Fruit fly (Drosophila melanogaster): Measurements from ENCODE around the gene Or65b.

Gene Or65b

dm6 chr3L:6309726-6310125 lies 15.7 kb upstream of the Or65b start:
- TF ChIP-seq CG12605 (GFP tag; IDR thresholded peaks at IDR 0.05): no peak
- no peak for TF ChIP-seq CG17806 (tag; optimal IDR thresholded peaks at IDR 0.05)
- TF ChIP-seq rn (GFP tag; IDR thresholded peaks at IDR 0.05): no peak
- no peak for TF ChIP-seq CG15710 (tag; optimal IDR thresholded peaks at IDR 0.05)
- no peak for TF ChIP-seq CG32121 (GFP tag; IDR thresholded peaks at IDR 0.05)
- TF ChIP-seq CG8159 (tag; optimal IDR thresholded peaks at IDR 0.05): no peak
- no peak for TF ChIP-seq EcR (GFP tag; optimal IDR thresholded peaks at IDR 0.05)
- TF ChIP-seq Pif1B (GFP tag; optimal IDR thresholded peaks at IDR 0.05): no peak
- TF ChIP-seq fd96Ca (GFP tag; IDR thresholded peaks at IDR 0.05): no peak
- no peak for TF ChIP-seq CG8301 (tag; optimal IDR thresholded peaks at IDR 0.05)

DNA sequence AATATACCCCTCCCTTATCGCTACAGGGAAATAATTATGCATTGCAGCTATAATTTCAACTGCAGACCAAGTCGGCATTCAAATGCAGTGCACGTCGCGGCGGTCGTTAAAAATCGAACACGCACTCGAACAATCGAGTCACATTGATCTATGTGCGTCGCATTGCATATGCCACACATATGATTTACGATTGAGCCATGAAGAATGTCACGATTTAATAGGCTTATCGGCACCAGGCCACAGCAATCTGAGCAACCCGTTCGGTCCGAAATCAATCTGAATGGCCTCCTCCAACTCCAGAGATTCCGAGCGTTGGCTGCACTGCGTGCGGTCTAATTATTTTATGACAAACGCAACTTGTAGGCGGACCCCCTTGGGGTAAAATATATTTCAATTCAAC lies 14.9 kb upstream of the Or65b start:
- TF ChIP-seq CG17806 (tag; optimal IDR thresholded peaks at IDR 0.05) (no peak), CG14655 (GFP tag; optimal IDR thresholded peaks at IDR 0.05) (no peak), Pif1A (GFP tag; optimal IDR thresholded peaks at IDR 0.05) (no peak), rn (GFP tag; IDR thresholded peaks at IDR 0.05) (no peak), D1 (tag; optimal IDR thresholded peaks at IDR 0.05) (no peak), Pif1B (GFP tag; optimal IDR thresholded peaks at IDR 0.05) (no peak), CG4496 (GFP tag; IDR thresholded peaks at IDR 0.05) (no peak)

DNA sequence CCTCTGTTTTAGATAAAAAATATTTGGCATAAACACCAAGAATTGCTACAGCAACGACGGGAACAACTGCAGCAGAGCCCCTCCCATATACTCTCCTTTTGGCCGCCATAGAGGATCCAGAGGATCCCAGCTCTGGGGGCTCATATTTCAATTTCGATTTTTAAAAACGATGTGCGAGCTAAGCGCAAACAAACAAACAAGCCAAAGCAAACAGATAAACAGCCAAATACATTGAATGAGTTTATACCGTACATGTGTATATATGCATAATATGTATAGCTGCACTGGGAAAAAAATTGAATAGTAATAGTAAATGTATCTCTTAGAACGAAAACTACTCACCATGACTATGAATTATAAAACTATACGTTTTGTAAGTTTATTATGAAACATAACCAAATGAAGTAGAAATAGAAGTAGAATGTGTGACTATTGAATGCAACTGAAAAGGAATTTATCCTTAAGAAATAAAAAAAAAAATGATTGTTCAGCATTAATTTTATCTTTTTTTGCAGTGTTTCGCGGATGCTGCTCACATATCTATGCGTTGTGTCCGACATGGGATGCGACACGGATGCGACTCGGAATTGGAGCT lies 13.3 kb upstream of the Or65b start:
- TF ChIP-seq CG12605 (GFP tag; IDR thresholded peaks at IDR 0.05) (no peak), CG10348 (GFP tag; IDR thresholded peaks at IDR 0.05) (no peak), EcR (GFP tag; optimal IDR thresholded peaks at IDR 0.05) (no peak), CG17806 (tag; optimal IDR thresholded peaks at IDR 0.05) (peak; percentile 35), Snoo (tag; optimal IDR thresholded peaks at IDR 0.05) (peak; percentile 18), CG8159 (tag; optimal IDR thresholded peaks at IDR 0.05) (peak; percentile 62), CG13204 (GFP tag; optimal IDR thresholded peaks at IDR 0.05) (no peak), CG9948 (tag; optimal IDR thresholded peaks at IDR 0.05) (peak; percentile 44), rn (GFP tag; IDR thresholded peaks at IDR 0.05) (no peak), Pif1A (GFP tag; optimal IDR thresholded peaks at IDR 0.05) (no peak), CG32121 (GFP tag; IDR thresholded peaks at IDR 0.05) (no peak), gl (tag; optimal IDR thresholded peaks at IDR 0.05) (no peak), CG4496 (GFP tag; IDR thresholded peaks at IDR 0.05) (no peak), CG14655 (GFP tag; optimal IDR thresholded peaks at IDR 0.05) (peak; percentile 35), fd96Ca (GFP tag; IDR thresholded peaks at IDR 0.05) (no peak), CG8301 (tag; optimal IDR thresholded peaks at IDR 0.05) (peak; percentile 28), D1 (tag; optimal IDR thresholded peaks at IDR 0.05) (no peak), Pif1B (GFP tag; optimal IDR thresholded peaks at IDR 0.05) (no peak), CG34367 (tag; optimal IDR thresholded peaks at IDR 0.05) (no peak), Ets98B (GFP tag; IDR thresholded peaks at IDR 0.05) (no peak), CG15710 (tag; optimal IDR thresholded peaks at IDR 0.05) (peak; percentile 35)

DNA sequence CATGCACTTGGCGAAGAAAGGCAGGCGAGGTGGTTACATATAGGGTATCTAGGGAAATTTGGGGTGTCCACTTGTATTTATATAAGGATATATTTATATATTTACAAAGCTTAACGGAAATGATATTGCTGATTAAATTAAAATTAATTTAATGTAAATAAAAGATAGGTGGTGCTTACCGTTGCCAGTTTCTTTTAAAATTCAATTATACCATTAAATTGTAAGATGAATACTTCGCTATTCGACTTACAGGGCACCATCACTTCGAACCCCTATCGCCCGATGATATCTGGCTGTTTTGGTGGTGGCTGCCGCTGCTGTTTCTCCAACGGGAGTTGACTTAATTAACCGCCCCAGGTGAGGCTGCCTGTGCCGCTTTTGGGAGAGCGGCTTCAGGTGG lies 9.7 kb upstream of the Or65b start:
- TF ChIP-seq Snoo (tag; optimal IDR thresholded peaks at IDR 0.05) (peak; percentile 11), CG13204 (GFP tag; optimal IDR thresholded peaks at IDR 0.05) (no peak), CG10348 (GFP tag; IDR thresholded peaks at IDR 0.05) (no peak)

dm6 chr3L:6317494-6317893 lies 7.9 kb upstream of the Or65b start:
- TF ChIP-seq CG17806 (tag; optimal IDR thresholded peaks at IDR 0.05) (no peak), fd96Ca (GFP tag; IDR thresholded peaks at IDR 0.05) (0 out of 3 replicates have a peak, but pooled peaks have one; percentile 23), CG8301 (tag; optimal IDR thresholded peaks at IDR 0.05) (peak; percentile 23), CG32121 (GFP tag; IDR thresholded peaks at IDR 0.05) (peak; percentile 18; the same call in 1 of the 2 replicates), CG14655 (GFP tag; optimal IDR thresholded peaks at IDR 0.05) (peak; percentile 50), gl (tag; optimal IDR thresholded peaks at IDR 0.05) (no peak)

dm6 chr3L:6320311-6320710 lies 5.1 kb upstream of the Or65b start, which contains the start of gene Or65a:
Gene Or65a (plus strand): TSS chr3L:6320611.
- no peak for TF ChIP-seq CG15710 (tag; optimal IDR thresholded peaks at IDR 0.05)
- TF ChIP-seq CG13204 (GFP tag; optimal IDR thresholded peaks at IDR 0.05): no peak
- TF ChIP-seq Snoo (tag; optimal IDR thresholded peaks at IDR 0.05): no peak
- no peak for TF ChIP-seq CG8301 (tag; optimal IDR thresholded peaks at IDR 0.05)
- no peak for TF ChIP-seq CG9948 (tag; optimal IDR thresholded peaks at IDR 0.05)
- no peak for TF ChIP-seq Ets98B (GFP tag; IDR thresholded peaks at IDR 0.05)
- TF ChIP-seq fd96Ca (GFP tag; IDR thresholded peaks at IDR 0.05): no peak
- TF ChIP-seq CG8159 (tag; optimal IDR thresholded peaks at IDR 0.05): no peak
- no peak for TF ChIP-seq rn (GFP tag; IDR thresholded peaks at IDR 0.05)
- TF ChIP-seq gl (tag; optimal IDR thresholded peaks at IDR 0.05): no peak
- TF ChIP-seq CG14655 (GFP tag; optimal IDR thresholded peaks at IDR 0.05): no peak

- peak; percentile 66 for TF ChIP-seq Ets98B (GFP tag; IDR thresholded peaks at IDR 0.05)
- TF ChIP-seq fd96Ca (GFP tag; IDR thresholded peaks at IDR 0.05): no peak
- TF ChIP-seq Snoo (tag; optimal IDR thresholded peaks at IDR 0.05): no peak
- no peak for TF ChIP-seq gl (tag; optimal IDR thresholded peaks at IDR 0.05)
- no peak for TF ChIP-seq CG34367 (tag; optimal IDR thresholded peaks at IDR 0.05)
- no peak for TF ChIP-seq CG9948 (tag; optimal IDR thresholded peaks at IDR 0.05)
- TF ChIP-seq CG4496 (GFP tag; IDR thresholded peaks at IDR 0.05): no peak
- no peak for TF ChIP-seq CG14655 (GFP tag; optimal IDR thresholded peaks at IDR 0.05)
- no peak for TF ChIP-seq D1 (tag; optimal IDR thresholded peaks at IDR 0.05)
These were observed 2.7 kb upstream of the Or65b start for dm6 chr3L:6322680-6323079.

All from whole organism, pupa.